Worm (Caenorhabditis elegans) whole organism, L4/young adult: ENCODE data around the gene skr-12.

Source experiments
- W03F9.2 ChIP-seq: fragments of 150-350 bp; optimal IDR thresholded peaks from 2 replicates; lab custom pipeline; 2014; ENCODE audit warnings: missing biosample characterization, missing genetic modification characterization
- dao-5 ChIP-seq: sonication (generic microtip); optimal IDR thresholded peaks from 2 replicates; lab custom pipeline; 2016; ENCODE audit warnings: missing genotype, missing genetic modification characterization, moderate library complexity, missing compliant biosample characterization
- him-1 ChIP-seq: sonication (generic microtip); optimal IDR thresholded peaks from 2 replicates; lab custom pipeline; 2016; ENCODE audit warnings: missing genotype, missing genetic modification reagents, missing genetic modification characterization, missing compliant biosample characterization

Gene skr-12

DNA sequence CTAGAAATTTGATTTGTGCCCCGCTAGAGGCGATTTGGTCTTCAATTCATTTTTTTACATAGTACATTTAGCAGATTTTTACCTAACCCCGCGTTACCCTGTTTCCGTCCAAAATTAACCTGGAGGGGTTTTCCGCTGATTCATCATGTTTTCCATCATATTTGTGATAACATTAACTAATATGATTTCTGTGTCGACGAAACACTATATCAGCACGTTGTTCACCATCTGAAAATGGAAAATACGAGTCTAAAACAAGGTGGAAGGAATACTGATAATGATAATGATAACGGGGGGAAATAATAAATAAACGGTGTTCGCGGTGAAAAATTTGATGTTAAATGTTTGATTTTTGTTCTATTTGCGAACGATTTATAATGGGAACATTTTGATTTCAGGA, 4.7 kb downstream of the skr-12 start:
- TF ChIP-seq him-1 (tag; lab: Kevin White, UChicago): no peak
- TF ChIP-seq dao-5 (tag; lab: Kevin White, UChicago): no peak
- no peak for TF ChIP-seq W03F9.2 (tag; lab: Kevin White, UChicago)

DNA sequence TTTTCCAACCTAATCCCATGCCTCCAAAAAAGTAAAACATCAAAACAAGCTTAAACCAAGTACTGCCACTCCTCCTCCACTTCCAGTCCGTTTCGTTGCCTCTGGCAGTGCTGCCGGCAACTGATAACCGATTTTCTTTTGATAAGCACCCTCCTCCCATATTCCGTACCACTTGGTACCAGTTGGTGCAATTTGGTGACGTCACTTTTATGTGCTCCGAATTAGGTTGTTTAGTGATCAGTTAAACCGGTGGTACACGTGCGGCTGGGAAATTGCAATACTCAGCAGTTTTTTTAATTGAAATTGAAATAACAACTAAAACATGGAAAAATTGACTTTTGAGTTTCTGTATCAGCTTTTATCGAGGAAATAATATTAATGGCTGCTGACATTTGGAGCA, 7.0 kb downstream of the skr-12 start:
- TF ChIP-seq W03F9.2 (tag; lab: Kevin White, UChicago): no peak
- no peak for TF ChIP-seq dao-5 (tag; lab: Kevin White, UChicago)
- no peak for TF ChIP-seq him-1 (tag; lab: Kevin White, UChicago)

DNA sequence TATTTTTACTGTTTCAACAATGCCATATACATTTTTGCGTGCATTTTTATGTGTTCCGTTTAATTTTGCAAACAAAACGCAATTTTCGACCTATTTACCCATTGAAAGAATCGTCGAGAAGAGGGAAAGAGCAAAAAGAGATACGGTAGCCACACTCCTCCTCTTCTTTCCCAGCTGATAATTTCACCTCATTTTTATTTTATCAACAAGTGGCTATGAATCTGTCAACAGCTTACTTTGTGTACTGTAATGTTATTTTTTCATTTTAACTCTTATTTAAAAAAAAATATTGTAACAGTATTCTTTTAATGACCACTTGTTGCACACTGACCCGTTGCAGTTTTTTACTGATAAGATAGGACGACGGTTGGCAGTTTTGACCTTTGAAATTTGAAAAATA, 7.9 kb downstream of the skr-12 start:
- TF ChIP-seq dao-5 (tag; lab: Kevin White, UChicago) (no peak), him-1 (tag; lab: Kevin White, UChicago) (no peak), W03F9.2 (tag; lab: Kevin White, UChicago) (no peak)

DNA sequence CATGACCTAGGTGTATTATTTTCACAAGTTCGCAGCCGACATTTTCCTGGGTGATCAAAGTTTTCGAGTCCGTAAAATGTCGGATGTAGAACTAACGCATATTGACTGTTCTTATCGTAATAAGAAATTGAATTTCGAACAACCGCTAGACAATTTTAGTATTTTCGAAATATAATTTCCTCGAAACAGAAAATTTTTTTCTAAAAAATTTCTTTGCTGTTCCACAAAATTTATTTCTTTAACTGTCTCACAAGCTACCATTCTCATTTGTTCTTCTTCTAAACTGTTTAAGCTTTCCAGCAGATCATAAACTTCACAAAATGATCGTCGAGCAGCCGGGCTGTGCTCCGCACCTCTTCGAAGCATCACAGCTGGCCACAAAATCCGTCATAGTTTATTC, 9.1 kb downstream of the skr-12 start, which contains the start of gene C52D10.3:
Gene C52D10.3, plus strand, starts transcription at position 301 of the 400 bp plus-strand sequence.
- TF ChIP-seq him-1 (tag; lab: Kevin White, UChicago) (no peak), dao-5 (tag; lab: Kevin White, UChicago) (no peak), W03F9.2 (tag; lab: Kevin White, UChicago) (no peak)

DNA sequence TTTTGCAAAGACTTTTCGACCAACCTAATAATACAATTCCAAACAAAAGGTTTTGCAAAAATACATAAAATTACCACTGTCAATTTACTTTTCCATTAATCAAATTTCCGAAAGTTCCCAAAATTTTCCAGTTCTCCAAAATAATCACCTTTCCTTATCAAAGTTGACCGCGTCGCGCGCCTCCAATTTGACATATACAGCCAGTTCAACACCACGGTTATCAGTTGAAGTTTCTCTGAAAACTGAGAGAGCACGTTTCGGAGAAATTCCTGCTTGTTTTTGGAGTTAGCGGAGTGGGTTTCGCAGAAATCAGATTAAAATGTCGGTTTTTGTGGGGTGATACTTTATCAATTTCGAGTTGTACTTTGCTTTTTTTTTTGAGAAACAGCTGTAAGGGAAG, 12.0 kb downstream of the skr-12 start:
- TF ChIP-seq W03F9.2 (tag; lab: Kevin White, UChicago) (no peak), dao-5 (tag; lab: Kevin White, UChicago) (no peak), him-1 (tag; lab: Kevin White, UChicago) (no peak)

DNA sequence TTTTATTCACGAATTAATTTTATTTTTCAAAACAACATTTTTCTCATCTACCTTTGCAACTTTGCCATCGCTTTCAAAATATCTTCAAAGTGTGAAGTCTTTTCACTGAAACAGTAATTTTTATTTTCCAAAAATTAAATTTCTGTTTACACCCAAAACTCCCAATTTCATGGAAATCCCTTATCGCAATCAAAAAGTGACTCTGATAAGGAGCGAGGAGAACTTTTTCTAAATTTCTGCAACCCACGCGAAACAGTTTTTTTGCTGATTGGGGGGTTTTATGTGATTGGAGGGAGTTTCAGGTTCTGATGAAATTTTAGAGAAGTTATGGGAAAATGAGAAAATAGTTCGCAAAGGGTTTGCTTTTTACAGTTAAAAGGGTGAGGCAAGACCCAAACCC, 12.5 kb downstream of the skr-12 start:
- TF ChIP-seq W03F9.2 (tag; lab: Kevin White, UChicago): no peak
- no peak for TF ChIP-seq dao-5 (tag; lab: Kevin White, UChicago)
- no peak for TF ChIP-seq him-1 (tag; lab: Kevin White, UChicago)

DNA sequence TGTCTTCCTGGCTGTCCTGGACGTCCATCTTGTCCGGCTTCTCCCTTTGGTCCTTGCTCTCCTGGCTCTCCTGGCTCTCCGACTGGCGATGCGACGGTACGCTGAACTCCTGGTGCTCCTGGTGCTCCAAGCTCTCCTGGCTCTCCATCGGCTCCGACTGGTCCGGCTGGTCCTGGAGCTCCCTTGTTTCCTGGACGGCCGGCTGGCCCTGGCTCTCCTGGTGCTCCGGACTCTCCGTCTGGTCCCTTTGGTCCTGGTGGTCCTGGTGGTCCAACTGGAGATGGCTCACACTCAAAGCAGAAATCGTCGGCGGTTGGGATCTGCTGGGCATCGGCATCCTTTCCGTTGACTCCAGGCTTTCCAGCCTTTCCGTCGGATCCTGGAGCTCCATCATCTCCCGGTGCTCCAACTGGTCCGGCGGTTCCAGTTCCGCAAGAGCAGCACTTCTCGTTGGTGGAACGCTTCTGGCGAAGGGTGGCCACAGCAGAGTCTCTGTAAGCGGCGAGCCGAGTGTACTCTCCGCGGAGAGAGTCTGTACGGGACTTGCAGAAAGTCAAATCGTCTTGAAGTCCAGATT, 16.0 kb downstream of the skr-12 start:
- TF ChIP-seq him-1 (tag; lab: Kevin White, UChicago) (no peak), dao-5 (tag; lab: Kevin White, UChicago) (no peak), W03F9.2 (tag; lab: Kevin White, UChicago) (no peak)

DNA sequence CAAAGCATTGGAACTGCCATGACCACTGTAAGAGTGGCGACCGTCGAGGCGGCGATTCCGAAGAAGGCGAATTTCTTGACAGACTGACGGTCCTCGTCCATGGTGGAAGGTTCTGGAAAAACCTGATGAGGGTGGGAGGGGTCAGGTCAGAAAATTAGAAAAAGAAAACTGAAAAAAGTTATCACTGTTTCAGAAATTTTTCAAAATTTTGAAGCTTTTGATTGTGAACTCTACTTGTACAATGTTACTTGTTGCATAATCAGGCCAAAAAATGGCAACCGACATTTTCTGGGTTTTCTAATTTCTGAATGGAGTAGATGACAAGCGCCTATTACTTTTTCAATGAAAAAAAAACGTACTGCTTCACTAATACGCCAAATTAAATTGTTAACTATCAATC, 16.6 kb downstream of the skr-12 start, which contains the start of gene col-138:
Gene col-138, minus strand, starts transcription at position 101 of the 400 bp plus-strand sequence.
- TF ChIP-seq him-1 (tag; lab: Kevin White, UChicago) (no peak), W03F9.2 (tag; lab: Kevin White, UChicago) (no peak), dao-5 (tag; lab: Kevin White, UChicago) (no peak)

DNA sequence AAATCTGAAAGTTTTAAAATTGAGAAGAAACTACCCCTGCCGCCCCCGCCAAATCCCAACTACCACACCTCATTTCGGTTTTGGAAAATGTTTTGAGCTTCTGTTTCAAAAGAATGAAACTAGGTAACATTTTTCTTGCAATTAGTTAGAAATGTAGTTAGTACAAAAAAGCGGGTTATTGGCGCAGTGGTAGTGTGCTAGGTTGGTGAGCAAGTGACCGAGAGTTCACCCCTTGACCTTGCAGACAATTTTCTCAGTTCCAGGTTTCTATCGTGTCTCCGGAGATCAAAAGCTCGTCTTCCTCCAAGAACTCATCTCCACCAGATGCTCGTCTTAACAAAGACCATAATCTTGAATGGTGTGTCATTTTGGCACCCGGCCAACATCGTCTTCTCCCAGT, 22.1 kb downstream of the skr-12 start:
- TF ChIP-seq W03F9.2 (tag; lab: Kevin White, UChicago): no peak

DNA sequence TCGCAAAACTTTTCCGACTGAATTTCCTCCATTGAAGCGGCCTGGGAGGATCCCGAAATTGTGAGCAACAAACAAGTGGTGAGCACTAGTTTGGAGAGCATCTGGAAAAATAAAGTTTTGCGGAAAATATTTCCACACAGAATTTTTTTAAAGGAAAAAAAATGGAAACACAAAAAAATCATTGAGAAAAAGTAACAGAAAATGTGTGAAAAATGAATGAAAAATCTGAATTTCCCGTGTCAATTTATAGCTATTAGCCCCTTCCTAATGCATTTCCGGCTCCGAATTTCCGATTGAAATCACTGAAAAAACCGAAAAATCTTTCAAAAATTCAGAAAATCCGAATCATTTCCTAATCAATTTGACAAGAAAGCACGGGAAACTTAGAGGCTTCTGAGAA, 24.7 kb downstream of the skr-12 start, which contains the start of gene flp-17:
Gene flp-17, minus strand, starts transcription at position 101 of the 400 bp plus-strand sequence.
- TF ChIP-seq dao-5 (tag; lab: Kevin White, UChicago): no peak
- TF ChIP-seq W03F9.2 (tag; lab: Kevin White, UChicago): no peak
- no peak for TF ChIP-seq him-1 (tag; lab: Kevin White, UChicago)

DNA sequence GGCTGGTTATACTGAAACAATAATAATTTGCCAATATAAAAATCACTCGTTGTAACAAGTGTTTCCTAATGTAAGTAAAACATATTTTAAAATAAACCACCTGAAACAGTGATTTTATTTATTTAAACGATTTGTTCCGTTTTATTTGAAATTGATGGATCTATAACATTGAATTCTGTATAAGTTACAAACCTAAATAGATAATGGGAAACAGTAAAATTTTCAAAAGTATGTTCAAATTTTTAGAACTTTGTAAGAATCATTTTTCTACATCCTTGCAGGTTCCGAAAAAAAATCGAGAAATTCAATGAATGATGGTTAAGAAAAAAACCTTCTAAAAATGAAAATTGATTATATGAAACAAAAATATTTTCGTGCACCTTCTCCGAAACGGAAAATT, 26.4 kb downstream of the skr-12 start:
- TF ChIP-seq W03F9.2 (tag; lab: Kevin White, UChicago) (no peak), him-1 (tag; lab: Kevin White, UChicago) (no peak), dao-5 (tag; lab: Kevin White, UChicago) (no peak)

DNA sequence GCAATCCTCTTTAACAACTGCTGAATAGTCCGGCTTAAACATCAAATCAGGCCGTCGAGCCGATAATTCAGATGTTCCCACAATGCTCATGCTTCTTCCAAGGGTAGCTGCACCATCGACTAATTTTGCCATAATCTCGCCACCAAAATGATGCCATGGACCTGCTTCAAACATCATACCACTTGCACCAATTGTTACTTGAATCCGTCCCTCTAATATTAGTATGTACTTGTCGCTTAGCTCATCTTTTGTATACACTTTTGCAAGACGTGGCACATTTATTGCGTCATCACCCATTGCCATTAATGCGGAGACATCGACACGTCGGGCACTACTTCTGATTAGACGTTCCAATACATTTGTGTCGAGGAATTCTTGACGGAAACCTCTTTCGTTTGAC, 32.6 kb downstream of the skr-12 start:
- no peak for TF ChIP-seq dao-5 (tag; lab: Kevin White, UChicago)
- no peak for TF ChIP-seq W03F9.2 (tag; lab: Kevin White, UChicago)
- no peak for TF ChIP-seq him-1 (tag; lab: Kevin White, UChicago)

DNA sequence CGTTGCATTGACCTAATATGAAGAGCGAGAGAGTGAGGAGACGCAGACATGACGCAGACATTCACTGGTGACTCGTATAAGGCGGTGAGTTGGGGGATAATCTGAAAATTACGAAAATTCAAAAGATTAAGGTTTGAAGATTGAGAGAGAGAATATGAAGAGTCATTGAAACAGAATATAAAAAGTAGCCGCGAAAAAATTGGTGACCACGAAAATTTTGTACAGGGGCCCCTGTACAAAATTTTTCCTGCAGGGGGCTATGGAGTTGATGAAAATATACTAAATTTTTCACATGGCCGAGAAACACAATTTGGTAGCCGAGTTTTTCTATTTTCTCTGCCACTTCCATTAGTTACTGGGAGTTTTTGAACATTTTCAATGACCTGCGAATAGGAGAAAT, 39.7 kb downstream of the skr-12 start, which contains the start of gene cnnm-1:
Gene cnnm-1, minus strand, starts transcription at position 101 of the 400 bp plus-strand sequence.
- TF ChIP-seq dao-5 (tag; lab: Kevin White, UChicago) (no peak), W03F9.2 (tag; lab: Kevin White, UChicago) (no peak), him-1 (tag; lab: Kevin White, UChicago) (no peak)

DNA sequence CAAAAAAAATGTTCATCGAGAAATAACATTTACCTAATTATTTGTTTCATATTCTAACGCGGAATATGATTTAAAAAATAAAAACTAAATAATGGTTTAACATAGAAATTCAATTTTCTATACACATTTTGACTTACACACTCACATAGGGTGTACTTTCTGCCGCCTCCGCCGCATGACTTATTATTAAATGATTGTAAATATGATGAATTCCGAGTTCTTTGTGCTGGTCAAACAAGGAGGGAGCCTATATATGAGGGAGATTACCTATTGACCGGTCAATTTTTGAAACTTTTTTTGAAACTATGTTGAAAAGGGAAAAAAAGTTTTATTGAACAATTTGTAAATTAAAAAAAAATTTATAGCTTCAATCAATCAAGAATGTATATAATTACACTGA, 40.8 kb downstream of the skr-12 start:
- no peak for TF ChIP-seq dao-5 (tag; lab: Kevin White, UChicago)
- TF ChIP-seq him-1 (tag; lab: Kevin White, UChicago): no peak
- TF ChIP-seq W03F9.2 (tag; lab: Kevin White, UChicago): no peak
